Worm (Caenorhabditis elegans) whole organism, L3 larva: Measurements from ENCODE around the gene F38A6.4.

Experiments
- fkh-10 ChIP-seq: sonication (generic microtip); optimal IDR thresholded peaks from 2 replicates; lab custom pipeline; 2017; ENCODE audit warnings: missing biosample characterization, missing genetic modification reagents, missing genetic modification characterization
- mml-1 ChIP-seq: fragments of 150-350 bp; sonication (generic microtip); optimal IDR thresholded peaks from 3 replicates; lab custom pipeline; 2014; ENCODE audit warnings: missing biosample characterization, missing genetic modification characterization
- nhr-11 ChIP-seq: fragments of 150-350 bp; optimal IDR thresholded peaks from 2 replicates; lab custom pipeline; 2014; ENCODE audit warnings: missing biosample characterization, missing genetic modification characterization
- nhr-25 ChIP-seq: sonication (generic microtip); optimal IDR thresholded peaks from 2 replicates; lab custom pipeline; 2017; ENCODE audit warnings: missing biosample characterization, missing genetic modification characterization

- no peak for TF ChIP-seq mml-1 (tag; lab: Kevin White, UChicago)
- no peak for TF ChIP-seq fkh-10 (GFP tag; lab: Kevin White, UChicago)
- no peak for TF ChIP-seq nhr-25 (tag; lab: Kevin White, UChicago)
- TF ChIP-seq nhr-11 (tag; lab: Kevin White, UChicago) = no peak
These were observed 1.5 kb downstream of the F38A6.4 start, which contains the start of gene F38A6.5 for ce11 chrV:20773647-20774046.
